Worm (Caenorhabditis elegans): ENCODE results near the gene irld-27.

Gene irld-27

DNA sequence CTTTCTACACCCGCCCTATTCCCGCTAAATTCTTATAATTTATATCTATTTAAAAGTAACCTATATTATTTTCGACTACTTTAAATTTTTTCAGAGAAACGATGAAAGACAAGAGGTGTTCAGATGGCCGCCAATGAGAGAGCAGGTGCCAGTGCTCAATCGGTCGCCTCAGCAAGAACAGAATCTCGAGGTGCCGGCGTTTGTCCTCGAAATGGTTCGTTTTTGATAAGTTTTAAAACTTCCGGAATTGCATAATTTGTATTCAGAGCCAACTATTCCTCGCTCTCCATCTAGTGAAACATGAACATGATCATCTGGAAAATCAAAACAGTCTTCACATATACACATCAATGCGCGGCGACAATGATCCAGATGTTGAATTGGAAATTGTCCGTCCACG, 38.9 kb downstream of the irld-27 start, which contains the start of gene bath-23:
Gene bath-23 (plus strand): TSS at position 301 of the 400 bp plus-strand sequence.
- no peak for TF ChIP-seq flt-1 (GFP tag; IDR thresholded peaks at IDR 0.05)
- TF ChIP-seq hmbx-1 (tag; optimal IDR thresholded peaks at IDR 0.05) = no peak
- no peak for TF ChIP-seq ama-1 (optimal IDR thresholded peaks at IDR 0.05)
- TF ChIP-seq ets-7 (tag; optimal IDR thresholded peaks at IDR 0.05) = no peak
- no peak for TF ChIP-seq sea-1 (GFP tag; conservative IDR thresholded peaks at IDR 0.05)
- TF ChIP-seq tra-4 (tag; optimal IDR thresholded peaks at IDR 0.05) = no peak
- no peak for TF ChIP-seq B0310.2 (tag; optimal IDR thresholded peaks at IDR 0.05)
- TF ChIP-seq F13C5.2 (tag; optimal IDR thresholded peaks at IDR 0.05) = no peak
- no peak for TF ChIP-seq ceh-13 (GFP tag; optimal IDR thresholded peaks at IDR 0.05)

DNA sequence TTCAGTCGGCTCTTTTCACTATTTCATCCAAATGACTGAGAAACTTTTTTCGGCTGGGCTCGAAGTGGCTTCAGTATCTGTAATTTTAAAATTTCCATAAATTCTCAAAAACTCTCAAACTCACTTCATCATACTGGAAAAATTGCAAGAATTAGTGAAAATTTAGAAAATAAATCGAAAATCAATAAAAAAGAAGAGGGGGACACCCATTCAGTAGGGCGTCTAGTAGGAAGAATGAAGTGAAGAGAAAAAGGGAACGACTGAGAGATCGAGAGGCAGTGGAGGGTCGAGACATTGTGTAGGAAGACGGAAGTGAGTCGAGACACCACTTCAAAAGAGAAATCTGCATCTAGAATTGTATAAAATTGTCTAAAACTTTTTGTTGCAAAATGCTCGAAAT, 41.7 kb downstream of the irld-27 start:
- TF ChIP-seq hmg-4 (GFP tag; optimal IDR thresholded peaks at IDR 0.05) (no peak), hnd-1 (tag; optimal IDR thresholded peaks at IDR 0.05) (no peak), ama-1 (optimal IDR thresholded peaks at IDR 0.05) (no peak), ets-7 (tag; optimal IDR thresholded peaks at IDR 0.05) (peak; percentile 24), scrt-1 (GFP tag; IDR thresholded peaks at IDR 0.05) (no peak), aly-1 (tag; optimal IDR thresholded peaks at IDR 0.05) (no peak)

ce11 chrII:3374779-3375178, 42.6 kb downstream of the irld-27 start, which contains the start of gene bath-10:
Gene bath-10 (plus strand): TSS chrII:3375079.
- TF ChIP-seq ama-1 (optimal IDR thresholded peaks at IDR 0.05) (no peak), B0310.2 (tag; optimal IDR thresholded peaks at IDR 0.05) (no peak), sea-1 (GFP tag; conservative IDR thresholded peaks at IDR 0.05) (no peak)

DNA sequence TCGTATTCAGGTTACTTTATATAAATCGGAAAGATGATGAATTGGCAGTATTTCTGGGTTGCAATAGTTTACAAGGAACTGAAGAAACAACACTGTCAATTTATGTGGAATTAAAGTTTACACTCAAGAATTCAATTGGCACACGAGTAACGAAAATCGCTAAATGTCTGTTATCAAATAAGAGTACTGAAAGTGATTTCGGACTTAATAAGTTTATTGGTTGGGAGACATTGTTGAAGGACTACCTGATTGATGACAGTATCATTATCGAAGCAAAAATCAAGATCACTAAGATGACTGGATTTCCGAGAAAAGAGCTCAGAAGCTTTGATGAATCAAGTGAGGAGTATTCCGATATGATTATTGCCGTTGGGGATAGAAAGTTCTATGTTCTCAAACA, 43.2 kb downstream of the irld-27 start:
- TF ChIP-seq hnd-1 (tag; optimal IDR thresholded peaks at IDR 0.05) = no peak
- TF ChIP-seq ceh-36 (tag; optimal IDR thresholded peaks at IDR 0.05) = no peak
- no peak for TF ChIP-seq tbx-37 (GFP tag; conservative IDR thresholded peaks at IDR 0.05)
- TF ChIP-seq F13C5.2 (tag; optimal IDR thresholded peaks at IDR 0.05) = no peak
- no peak for TF ChIP-seq hmg-4 (GFP tag; optimal IDR thresholded peaks at IDR 0.05)
- TF ChIP-seq tra-4 (tag; optimal IDR thresholded peaks at IDR 0.05) = no peak
- no peak for TF ChIP-seq flt-1 (GFP tag; IDR thresholded peaks at IDR 0.05)
- no peak for TF ChIP-seq scrt-1 (GFP tag; IDR thresholded peaks at IDR 0.05)
- TF ChIP-seq sea-1 (GFP tag; conservative IDR thresholded peaks at IDR 0.05) = no peak

DNA sequence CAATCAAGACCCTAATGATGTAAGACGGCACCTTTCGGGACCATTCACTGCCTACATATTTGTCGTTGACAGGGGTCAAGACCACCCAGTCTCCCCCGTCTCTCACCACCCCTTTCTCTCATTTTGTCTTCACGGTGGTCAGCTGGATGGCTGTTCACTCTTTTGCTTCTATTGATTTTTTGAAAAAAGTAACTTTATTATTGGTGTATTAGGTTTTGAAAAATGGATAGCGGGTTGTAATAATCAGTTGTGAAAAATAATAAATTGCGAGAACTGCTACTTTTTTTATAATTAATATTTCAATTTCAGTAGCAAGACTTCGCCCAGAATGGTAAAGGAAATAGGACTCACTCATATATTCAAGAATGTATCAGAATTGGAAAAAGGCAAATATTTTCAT, 44.6 kb downstream of the irld-27 start, which contains the start of gene bath-9:
Gene bath-9 (plus strand): TSS at position 301 of the 400 bp plus-strand sequence.
- TF ChIP-seq ama-1 (optimal IDR thresholded peaks at IDR 0.05) = no peak
- no peak for TF ChIP-seq sea-1 (GFP tag; conservative IDR thresholded peaks at IDR 0.05)
- no peak for TF ChIP-seq F13C5.2 (tag; optimal IDR thresholded peaks at IDR 0.05)

ce11 chrII:3378275-3378674, 46.1 kb downstream of the irld-27 start, which contains the start of gene Y49F6C.2:
Gene Y49F6C.2 (plus strand): TSS chrII:3378575.
- TF ChIP-seq tra-4 (tag; optimal IDR thresholded peaks at IDR 0.05) (no peak), ceh-36 (tag; optimal IDR thresholded peaks at IDR 0.05) (no peak), tbx-37 (GFP tag; conservative IDR thresholded peaks at IDR 0.05) (no peak), aly-1 (tag; optimal IDR thresholded peaks at IDR 0.05) (no peak), pes-1 (GFP tag; IDR thresholded peaks at IDR 0.05) (no peak), hmbx-1 (tag; optimal IDR thresholded peaks at IDR 0.05) (no peak), sea-1 (GFP tag; conservative IDR thresholded peaks at IDR 0.05) (no peak), hmg-4 (GFP tag; optimal IDR thresholded peaks at IDR 0.05) (no peak), ama-1 (optimal IDR thresholded peaks at IDR 0.05) (no peak), ets-7 (tag; optimal IDR thresholded peaks at IDR 0.05) (no peak)

DNA sequence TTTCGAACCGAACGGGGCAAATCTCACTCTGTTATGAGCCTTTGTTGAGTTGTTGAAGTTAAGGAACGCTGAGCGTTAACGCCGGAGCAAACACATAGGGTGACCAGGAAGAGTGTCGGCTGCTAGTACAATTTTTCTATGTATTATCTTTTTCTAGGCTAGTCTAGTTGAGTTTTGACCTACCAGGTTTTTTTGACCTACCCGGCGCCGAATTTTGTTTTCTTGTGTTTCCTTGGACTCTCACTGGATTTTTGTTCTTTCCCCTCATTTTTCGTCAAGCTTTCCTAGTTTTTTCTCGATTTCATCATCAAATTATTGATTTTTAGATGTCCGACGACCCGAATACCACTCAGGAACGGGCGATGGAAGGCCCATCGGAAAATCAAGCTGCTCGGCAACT, 49.4 kb downstream of the irld-27 start, which contains the start of gene T06D4.1:
Gene T06D4.1 (plus strand): TSS at position 321 of the 400 bp plus-strand sequence.
- TF ChIP-seq pes-1 (GFP tag; IDR thresholded peaks at IDR 0.05) (no peak), flt-1 (GFP tag; IDR thresholded peaks at IDR 0.05) (no peak), tra-4 (tag; optimal IDR thresholded peaks at IDR 0.05) (no peak), ceh-13 (GFP tag; optimal IDR thresholded peaks at IDR 0.05) (no peak), ets-7 (tag; optimal IDR thresholded peaks at IDR 0.05) (no peak), ama-1 (optimal IDR thresholded peaks at IDR 0.05) (no peak), aly-1 (tag; optimal IDR thresholded peaks at IDR 0.05) (no peak), B0310.2 (tag; optimal IDR thresholded peaks at IDR 0.05) (no peak), tbx-11 (GFP tag; IDR thresholded peaks at IDR 0.05) (no peak), hnd-1 (tag; optimal IDR thresholded peaks at IDR 0.05) (no peak), F13C5.2 (tag; optimal IDR thresholded peaks at IDR 0.05) (no peak), scrt-1 (GFP tag; IDR thresholded peaks at IDR 0.05) (no peak), hmg-4 (GFP tag; optimal IDR thresholded peaks at IDR 0.05) (no peak), sea-1 (GFP tag; conservative IDR thresholded peaks at IDR 0.05) (no peak), ceh-36 (tag; optimal IDR thresholded peaks at IDR 0.05) (no peak), hmbx-1 (tag; optimal IDR thresholded peaks at IDR 0.05) (no peak), tbx-37 (GFP tag; conservative IDR thresholded peaks at IDR 0.05) (no peak)

- TF ChIP-seq ets-7 (tag; optimal IDR thresholded peaks at IDR 0.05) = no peak
- TF ChIP-seq aly-1 (tag; optimal IDR thresholded peaks at IDR 0.05) = no peak
- TF ChIP-seq hmg-4 (GFP tag; optimal IDR thresholded peaks at IDR 0.05) = no peak
- TF ChIP-seq flt-1 (GFP tag; IDR thresholded peaks at IDR 0.05) = no peak
- no peak for TF ChIP-seq ama-1 (optimal IDR thresholded peaks at IDR 0.05)
Observed at ce11 chrII:3383116-3383515, 51.0 kb downstream of the irld-27 start.

Measured in whole organism, early embryonic.